Fruit fly (Drosophila melanogaster) whole organism, pupa: Measurements from ENCODE around the gene Hinfp.
A peak's percentile ranks its signal among the peaks of the same experiment; 100 is the strongest.

Source experiments
- CG10348 ChIP-seq: fragments of 200-800 bp; sonication (Bioruptor generic); IDR thresholded peaks from 2 replicates; pipeline ENCODE4 v1.3.6; 2022; ENCODE audit warnings: missing biosample characterization, missing genetic modification characterization
- CG13204 ChIP-seq: fragments of 200-800 bp; sonication (Bioruptor generic); optimal IDR thresholded peaks from 2 replicates; lab custom pipeline; 2018; ENCODE audit warnings: missing biosample characterization, mild to moderate bottlenecking, missing genetic modification characterization, moderate library complexity
- CG14655 ChIP-seq: fragments of 200-800 bp; sonication (Bioruptor generic); optimal IDR thresholded peaks from 3 replicates; lab custom pipeline; 2017; ENCODE audit warnings: mild to moderate bottlenecking, missing biosample characterization, missing genetic modification reagents, missing genetic modification characterization
- CG15710 ChIP-seq: fragments of 200-800 bp; sonication (Bioruptor generic); optimal IDR thresholded peaks from 2 replicates; lab custom pipeline; 2018; ENCODE audit warnings: missing biosample characterization, mild to moderate bottlenecking, missing genetic modification characterization, moderate library complexity
- CG17806 ChIP-seq: fragments of 200-800 bp; sonication (Bioruptor generic); optimal IDR thresholded peaks from 2 replicates; lab custom pipeline; 2018; ENCODE audit warnings: missing biosample characterization, mild to moderate bottlenecking, missing genetic modification characterization, moderate library complexity
- CG34367 ChIP-seq: fragments of 200-800 bp; sonication (Bioruptor generic); optimal IDR thresholded peaks from 2 replicates; lab custom pipeline; 2018; ENCODE audit warnings: missing biosample characterization, mild to moderate bottlenecking, missing genetic modification characterization
- CG8159 ChIP-seq: fragments of 200-800 bp; sonication (Bioruptor generic); optimal IDR thresholded peaks from 3 replicates; lab custom pipeline; 2018; ENCODE audit warnings: missing biosample characterization, mild to moderate bottlenecking, missing genetic modification characterization, moderate library complexity
- EcR ChIP-seq: fragments of 200-800 bp; sonication (Bioruptor generic); optimal IDR thresholded peaks from 3 replicates; lab custom pipeline; 2019; ENCODE audit warnings: missing biosample characterization, missing genetic modification characterization, mild to moderate bottlenecking, moderate library complexity, missing genetic modification reagents
- Ets98B ChIP-seq: fragments of 200-800 bp; sonication (Bioruptor generic); IDR thresholded peaks from 2 replicates; pipeline ENCODE4 v1.3.6; 2022; ENCODE audit warnings: missing biosample characterization, missing genetic modification characterization
- Pif1A ChIP-seq: fragments of 200-800 bp; sonication (Bioruptor generic); optimal IDR thresholded peaks from 3 replicates; lab custom pipeline; 2016; ENCODE audit warnings: missing biosample characterization, missing genetic modification characterization
- fd96Ca ChIP-seq: fragments of 200-800 bp; sonication (Bioruptor generic); IDR thresholded peaks from 3 replicates; pipeline ENCODE4 v1.3.6; 2022; ENCODE audit warnings: missing biosample characterization, missing genetic modification characterization
- rn ChIP-seq: fragments of 200-800 bp; sonication (Bioruptor generic); IDR thresholded peaks from 2 replicates; pipeline ENCODE4 v1.3.6; 2022; ENCODE audit warnings: missing biosample characterization, missing genetic modification characterization

DNA sequence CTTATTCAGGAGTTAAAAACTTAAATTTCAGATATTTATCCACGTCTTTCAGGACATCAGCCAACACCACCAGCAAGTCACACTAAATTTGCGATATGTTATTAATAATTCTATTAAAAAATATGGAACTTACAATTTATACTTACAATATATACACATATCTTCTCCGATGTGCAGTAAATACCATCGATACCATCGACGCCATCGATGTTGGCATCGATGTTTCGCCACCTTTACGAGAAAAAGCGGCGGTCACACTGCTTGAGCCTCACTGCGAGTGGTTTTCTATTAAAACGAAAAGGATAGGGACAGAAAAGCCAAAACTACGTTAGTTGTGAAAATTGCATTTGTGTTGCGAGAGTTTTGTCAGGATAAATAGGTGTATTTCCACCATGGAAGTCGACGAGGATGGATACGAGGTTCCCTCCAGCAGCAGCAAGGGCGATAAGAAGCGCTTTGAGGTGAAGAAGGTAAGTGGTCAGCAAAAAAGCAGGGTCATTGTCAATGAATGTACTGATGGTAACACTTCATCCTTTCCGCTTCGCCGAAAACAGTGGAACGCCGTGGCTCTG is 21.8 kb downstream of the Hinfp start, which contains the start of gene Roc1a:
- TF ChIP-seq CG10348 (GFP tag; lab: Robert Waterston, UW) (no peak), Pif1A (GFP tag; lab: Kevin White, UChicago) (no peak), CG15710 (tag; lab: Kevin White, UChicago) (no peak), CG34367 (tag; lab: Kevin White, UChicago) (no peak), CG8159 (no peak), CG14655 (GFP tag; lab: Kevin White, UChicago) (no peak), CG13204 (GFP tag; lab: Kevin White, UChicago) (no peak), rn (GFP tag; lab: Robert Waterston, UW) (no peak), EcR (peak; percentile 16), fd96Ca (GFP tag; lab: Robert Waterston, UW) (no peak), Ets98B (peak; percentile 17; the same call in 1 of the 2 replicates), CG17806 (tag; lab: Kevin White, UChicago) (no peak)
